Fruit fly (Drosophila melanogaster): ENCODE data around the gene Cyp28d1.

The Cyp28d1 gene

DNA sequence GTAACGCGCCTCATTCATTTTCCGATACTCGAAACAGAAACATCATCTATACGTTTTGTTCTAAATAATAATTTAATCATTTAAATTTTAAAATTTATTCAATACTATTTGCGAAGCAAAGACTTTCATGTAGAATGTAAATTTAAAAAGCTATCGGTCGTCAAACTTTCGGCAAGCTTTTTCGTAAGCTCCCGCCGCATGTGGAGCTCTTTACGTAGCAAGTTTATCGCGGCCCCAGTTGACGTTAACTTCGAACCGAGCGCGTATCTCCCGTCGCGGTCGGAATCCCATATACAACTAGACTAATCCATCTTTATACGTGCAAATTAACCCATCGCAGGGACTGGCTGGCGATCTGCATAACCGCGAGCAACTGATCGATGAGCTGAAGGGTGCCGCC is 14.6 kb upstream of the Cyp28d1 start:
- TF ChIP-seq CG8924 (tag; optimal IDR thresholded peaks at IDR 0.05) (no peak), exex (tag; optimal IDR thresholded peaks at IDR 0.05) (no peak), knrl (GFP tag; IDR thresholded peaks at IDR 0.05; ENCODE audit: partially characterized antibody) (0 out of 3 replicates have a peak, but pooled peaks have one; percentile 6), CG12155 (GFP tag; optimal IDR thresholded peaks at IDR 0.05) (no peak), Doc2 (GFP tag; IDR thresholded peaks at IDR 0.05) (no peak), ranshi (GFP tag; IDR thresholded peaks at IDR 0.05) (no peak), CG9437 (GFP tag; optimal IDR thresholded peaks at IDR 0.05) (peak; percentile 98), CG1603 (tag; optimal IDR thresholded peaks at IDR 0.05) (no peak), CG7357 (GFP tag; IDR thresholded peaks at IDR 0.05) (0 out of 3 replicates have a peak, but pooled peaks have one; percentile 19)

- TF ChIP-seq CG6689 (GFP tag; IDR thresholded peaks at IDR 0.05) (0 out of 2 replicates have a peak, but pooled peaks have one; percentile 6), CG6683 (GFP tag; optimal IDR thresholded peaks at IDR 0.05) (peak; percentile 64), CG31365 (tag; optimal IDR thresholded peaks at IDR 0.05) (peak; percentile 49), CG3847 (GFP tag; IDR thresholded peaks at IDR 0.05) (peak; percentile 11; the same call in 1 of the 2 replicates), HmgZ (tag; optimal IDR thresholded peaks at IDR 0.05) (peak; percentile 74), wek (GFP tag; optimal IDR thresholded peaks at IDR 0.05) (peak; percentile 81), Taf1 (GFP tag; IDR thresholded peaks at IDR 0.05) (0 out of 2 replicates have a peak, but pooled peaks have one; percentile 5), CG12071 (GFP tag; optimal IDR thresholded peaks at IDR 0.05) (peak; percentile 72), CG1233 (GFP tag; optimal IDR thresholded peaks at IDR 0.05) (peak; percentile 37), tna (GFP tag; IDR thresholded peaks at IDR 0.05; ENCODE audit: partially characterized antibody) (no peak), ewg (GFP tag; optimal IDR thresholded peaks at IDR 0.05) (peak; percentile 20), D (optimal IDR thresholded peaks at IDR 0.05) (no peak), D (GFP tag; optimal IDR thresholded peaks at IDR 0.05) (peak; percentile 35), rib (GFP tag; IDR thresholded peaks at IDR 0.05) (peak; percentile 50; the same call in 1 of the 2 replicates), CG3407 (GFP tag; optimal IDR thresholded peaks at IDR 0.05) (peak; percentile 67), CG5953 (GFP tag; IDR thresholded peaks at IDR 0.05) (peak; percentile 62; the same call in 1 of the 2 replicates), caup (GFP tag; optimal IDR thresholded peaks at IDR 0.05; ENCODE audit: severe bottlenecking) (peak; percentile 75), hkb (optimal IDR thresholded peaks at IDR 0.05) (no peak), hkb (GFP tag; IDR thresholded peaks at IDR 0.05) (peak; percentile 81), CG2202 (tag; optimal IDR thresholded peaks at IDR 0.05) (peak; percentile 6), Trl (optimal IDR thresholded peaks at IDR 0.05) (no peak), Trl (GFP tag; optimal IDR thresholded peaks at IDR 0.05) (peak; percentile 4), CG13296 (GFP tag; optimal IDR thresholded peaks at IDR 0.05) (peak; percentile 82), CG4707 (GFP tag; optimal IDR thresholded peaks at IDR 0.05) (peak; percentile 59), CrebB (tag; optimal IDR thresholded peaks at IDR 0.05) (peak; percentile 80), CG8281 (tag; optimal IDR thresholded peaks at IDR 0.05) (peak; percentile 11), CG10147 (GFP tag; optimal IDR thresholded peaks at IDR 0.05) (peak; percentile 44), peb (GFP tag; IDR thresholded peaks at IDR 0.05) (no peak), Jarid2 (GFP tag; optimal IDR thresholded peaks at IDR 0.05) (peak; percentile 34), CG14860 (GFP tag; IDR thresholded peaks at IDR 0.05; ENCODE audit: partially characterized antibody) (no peak), CG11695 (GFP tag; IDR thresholded peaks at IDR 0.05) (peak; percentile 52; the same call in 1 of the 3 replicates), CG6854 (GFP tag; optimal IDR thresholded peaks at IDR 0.05) (peak; percentile 59), PHDP (tag; optimal IDR thresholded peaks at IDR 0.05) (no peak), CG12236 (GFP tag; optimal IDR thresholded peaks at IDR 0.05) (no peak), fd3F (GFP tag; optimal IDR thresholded peaks at IDR 0.05) (peak; percentile 7), HHEX (GFP tag; optimal IDR thresholded peaks at IDR 0.05) (peak; percentile 75), zfh2 (GFP tag; optimal IDR thresholded peaks at IDR 0.05) (peak; percentile 5), crc (GFP tag; optimal IDR thresholded peaks at IDR 0.05) (no peak), zfh1 (GFP tag; IDR thresholded peaks at IDR 0.05) (peak; percentile 24; the same call in 1 of the 3 replicates), Atf-2 (GFP tag; optimal IDR thresholded peaks at IDR 0.05) (peak; percentile 17), CG9932 (GFP tag; IDR thresholded peaks at IDR 0.05) (peak; percentile 42)
These were observed 13.6 kb upstream of the Cyp28d1 start for dm6 chr2L:5196684-5197083.

All from whole organism, embryonic.